Worm (Caenorhabditis elegans): Measurements from ENCODE around the gene cnnm-2.

cnnm-2 gene

DNA sequence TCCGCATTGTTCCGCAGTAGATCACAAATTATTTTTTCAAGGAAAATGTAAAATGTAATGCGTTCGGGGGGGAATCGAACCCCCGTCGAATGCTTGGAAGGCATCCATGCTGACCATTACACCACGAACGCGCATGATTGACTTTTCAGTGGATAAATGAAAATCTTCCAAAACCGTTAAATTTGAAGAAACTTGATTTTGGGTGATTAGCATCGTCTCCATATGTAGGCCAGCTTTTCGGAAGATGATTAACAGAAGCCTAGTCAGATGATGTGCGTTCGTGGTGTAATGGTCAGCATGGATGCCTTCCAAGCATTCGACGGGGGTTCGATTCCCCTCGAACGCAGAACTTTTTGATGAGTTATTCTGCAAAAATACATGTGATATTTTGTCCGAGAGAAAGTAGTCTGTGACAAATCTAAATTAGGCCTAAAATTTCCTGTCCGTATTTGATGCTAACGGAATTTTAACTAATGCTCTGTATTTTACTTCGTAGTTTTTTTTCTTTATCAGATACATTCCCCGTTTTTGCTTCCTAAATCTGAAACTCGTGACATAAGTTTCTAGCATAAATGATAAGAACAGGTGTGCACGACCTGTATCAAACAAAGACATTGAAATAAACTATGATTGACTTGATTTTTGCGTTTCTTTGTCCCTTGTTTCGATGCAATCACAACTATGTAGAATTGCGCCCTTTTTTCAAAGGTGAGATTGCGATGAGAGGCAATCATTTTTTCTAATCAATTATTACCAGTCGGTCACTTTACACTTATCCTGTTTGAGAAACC lies 34.7 kb downstream of the cnnm-2 start, which contains the start of gene C28G1.10 (continued):
- TF ChIP-seq lin-15B (tag; optimal IDR thresholded peaks at IDR 0.05): no peak
- peak; percentile 75 for TF ChIP-seq pqm-1 (tag; optimal IDR thresholded peaks at IDR 0.05)
- no peak for TF ChIP-seq mxl-3 (GFP tag; optimal IDR thresholded peaks at IDR 0.05)
- TF ChIP-seq hlh-30 (tag; optimal IDR thresholded peaks at IDR 0.05; ENCODE audit: insufficient read depth): peak; percentile 44
- TF ChIP-seq ceh-28 (tag; optimal IDR thresholded peaks at IDR 0.05): no peak
- peak; percentile 8 for TF ChIP-seq lir-3 (tag; optimal IDR thresholded peaks at IDR 0.05)
- no peak for TF ChIP-seq attf-4 (tag; optimal IDR thresholded peaks at IDR 0.05)
- TF ChIP-seq nhr-28 (tag; optimal IDR thresholded peaks at IDR 0.05): peak; percentile 69
- peak; percentile 74 for TF ChIP-seq ctbp-1 (GFP tag; IDR thresholded peaks at IDR 0.05)
- TF ChIP-seq set-16 (GFP tag; IDR thresholded peaks at IDR 0.05): no peak
- TF ChIP-seq zfp-3 (GFP tag; conservative IDR thresholded peaks at IDR 0.05): 0 out of 2 replicates have a peak, but pooled peaks have one; percentile 12
- no peak for TF ChIP-seq ceh-44 (GFP tag; IDR thresholded peaks at IDR 0.05)
- TF ChIP-seq mes-2 (tag; optimal IDR thresholded peaks at IDR 0.05; ENCODE audit: poor library complexity, severe bottlenecking): peak; percentile 18
- TF ChIP-seq ceh-82 (tag; optimal IDR thresholded peaks at IDR 0.05): no peak
- no peak for TF ChIP-seq ztf-7 (tag; optimal IDR thresholded peaks at IDR 0.05)
- peak; percentile 22; the same call in 1 of the 2 replicates for TF ChIP-seq lin-29 (GFP tag; IDR thresholded peaks at IDR 0.05)
- peak; percentile 69 for TF ChIP-seq zip-11 (GFP tag; IDR thresholded peaks at IDR 0.05)
- TF ChIP-seq ztf-11 (tag; optimal IDR thresholded peaks at IDR 0.05): no peak
- TF ChIP-seq Y48G9A.11 (GFP tag; IDR thresholded peaks at IDR 0.05): no peak
- no peak for TF ChIP-seq lin-39 (tag; optimal IDR thresholded peaks at IDR 0.05)
- no peak for TF ChIP-seq cey-2 (tag; optimal IDR thresholded peaks at IDR 0.05; ENCODE audit: borderline replicate concordance, insufficient read depth)
- no peak for TF ChIP-seq daf-8 (GFP tag; IDR thresholded peaks at IDR 0.05)
- no peak for TF ChIP-seq gei-8 (GFP tag; optimal IDR thresholded peaks at IDR 0.05)
- no peak for TF ChIP-seq nhr-237 (tag; optimal IDR thresholded peaks at IDR 0.05)
- TF ChIP-seq nhr-25 (tag; optimal IDR thresholded peaks at IDR 0.05; ENCODE audit: borderline replicate concordance, insufficient read depth): no peak
- no peak for TF ChIP-seq tra-1 (GFP tag; IDR thresholded peaks at IDR 0.05)
- TF ChIP-seq F26F4.8 (GFP tag; conservative IDR thresholded peaks at IDR 0.05): peak; percentile 67; the same call in 1 of the 2 replicates
- no peak for TF ChIP-seq ceh-62 (tag; optimal IDR thresholded peaks at IDR 0.05)
- TF ChIP-seq tag-97 (GFP tag; IDR thresholded peaks at IDR 0.05): no peak
- peak; percentile 72 for TF ChIP-seq arid-1 (GFP tag; conservative IDR thresholded peaks at IDR 0.05)
- no peak for TF ChIP-seq egl-27 (tag; optimal IDR thresholded peaks at IDR 0.05)
- no peak for TF ChIP-seq spr-1 (tag; optimal IDR thresholded peaks at IDR 0.05)
- peak; percentile 80 for TF ChIP-seq F44E2.7 (GFP tag; IDR thresholded peaks at IDR 0.05)
- peak; percentile 4; the same call in 1 of the 2 replicates for TF ChIP-seq Y75B8A.6 (GFP tag; IDR thresholded peaks at IDR 0.05)
- peak; percentile 42; the same call in 1 of the 2 replicates for TF ChIP-seq saeg-2 (GFP tag; IDR thresholded peaks at IDR 0.05)
- TF ChIP-seq lim-7 (GFP tag; IDR thresholded peaks at IDR 0.05): peak; percentile 76
- no peak; the same call in 1 of the 2 replicates for TF ChIP-seq snpc-1.2 (GFP tag; IDR thresholded peaks at IDR 0.05)
- TF ChIP-seq aha-1 (tag): no peak
- TF ChIP-seq sdz-12 (GFP tag; optimal IDR thresholded peaks at IDR 0.05): no peak
- no peak; the same call in 1 of the 2 replicates for TF ChIP-seq dmd-6 (GFP tag; IDR thresholded peaks at IDR 0.05)
- TF ChIP-seq skn-1 (tag; optimal IDR thresholded peaks at IDR 0.05): no peak
- TF ChIP-seq nhr-41 (GFP tag; IDR thresholded peaks at IDR 0.05): no peak
- TF ChIP-seq mxl-2 (GFP tag; conservative IDR thresholded peaks at IDR 0.05): peak; percentile 40; the same call in 1 of the 2 replicates
- no peak for TF ChIP-seq zag-1 (tag; optimal IDR thresholded peaks at IDR 0.05)
- TF ChIP-seq nhr-42 (GFP tag; IDR thresholded peaks at IDR 0.05): 0 out of 2 replicates have a peak, but pooled peaks have one; percentile 46
- TF ChIP-seq F37D6.2 (tag; optimal IDR thresholded peaks at IDR 0.05): no peak
- peak; percentile 50 for TF ChIP-seq lin-1 (GFP tag; IDR thresholded peaks at IDR 0.05)
- peak; percentile 61 for TF ChIP-seq ZK337.2 (GFP tag; IDR thresholded peaks at IDR 0.05)
- TF ChIP-seq egl-43 (GFP tag; IDR thresholded peaks at IDR 0.05): peak; percentile 87; the same call in 1 of the 2 replicates

Measured in whole organism, L4 larva.